Fruit fly (Drosophila melanogaster) Kc167 (cell line): ENCODE results near the gene CG7841.

ENCODE experiments used
- Sin3A ChIP-seq: fragments of >200 bp; optimal IDR thresholded peaks from 2 replicates; lab custom pipeline; 2018; ENCODE audit warnings: missing external identifiers
- h ChIP-seq: fragments of >200 bp; optimal IDR thresholded peaks from 3 replicates; lab custom pipeline; 2018; ENCODE audit warnings: missing external identifiers
- psq ChIP-seq: fragments of >200 bp; optimal IDR thresholded peaks from 2 replicates; lab custom pipeline; 2017; ENCODE audit warnings: missing external identifiers

DNA sequence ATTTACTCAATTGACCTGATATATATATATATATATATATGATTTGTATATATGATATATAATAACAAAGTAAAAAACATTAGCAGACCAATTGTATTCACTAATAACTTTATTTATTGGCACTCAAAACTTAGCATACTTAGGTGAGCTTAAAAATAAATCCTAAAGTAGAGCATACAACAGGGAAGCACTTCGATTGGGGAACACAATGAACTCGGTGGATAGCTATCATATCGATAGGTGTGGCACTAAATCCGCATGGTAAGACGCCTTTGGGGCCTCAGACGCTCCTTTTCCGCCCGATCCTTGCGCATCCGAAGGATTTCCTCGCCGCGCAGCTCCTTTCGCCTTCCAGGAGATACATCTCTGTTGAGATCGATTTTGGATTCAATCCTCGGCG is 8.4 kb upstream of the CG7841 start:
- no peak for TF ChIP-seq h
- no peak for TF ChIP-seq Sin3A (lab: Kevin White, UChicago)
- TF ChIP-seq psq (lab: Kevin White, UChicago) = no peak
